Fruit fly (Drosophila melanogaster) Kc167 (cell line): ENCODE data around the gene Vdup1.

Source experiments
- Myc ChIP-seq: fragments of >200 bp; optimal IDR thresholded peaks from 2 replicates; lab custom pipeline; 2017; ENCODE audit warnings: missing external identifiers
- h ChIP-seq: fragments of >200 bp; optimal IDR thresholded peaks from 3 replicates; lab custom pipeline; 2018; ENCODE audit warnings: missing external identifiers
- psq ChIP-seq: fragments of >200 bp; optimal IDR thresholded peaks from 2 replicates; lab custom pipeline; 2017; ENCODE audit warnings: missing external identifiers

DNA sequence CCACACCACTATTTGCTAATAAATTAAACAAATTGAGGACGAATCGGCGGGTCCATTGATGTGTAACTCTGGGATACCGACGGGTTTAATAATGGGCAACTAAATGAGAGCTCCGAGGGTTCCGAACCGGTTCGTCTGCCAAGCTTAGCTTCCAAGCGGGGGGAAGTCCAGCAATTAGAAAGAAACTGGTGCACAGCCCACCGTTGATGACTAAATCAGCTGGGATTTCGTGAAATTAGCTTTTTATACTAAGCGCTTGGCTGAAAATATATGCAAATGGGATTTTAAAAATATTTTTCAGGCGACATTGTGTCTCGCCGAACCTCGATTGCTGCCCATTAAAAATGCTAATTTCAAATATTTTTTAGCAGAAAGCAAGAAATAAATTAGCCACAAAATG lies 51.3 kb downstream of the Vdup1 start:
- no peak for TF ChIP-seq h
- no peak for TF ChIP-seq psq
- TF ChIP-seq Myc (lab: Kevin White, UChicago) = no peak
